Fruit fly (Drosophila melanogaster) whole organism, embryonic: ENCODE data around the gene Hel25E.

Experiments
- ATbp ChIP-seq: fragments of 200-800 bp; sonication (Bioruptor generic); optimal IDR thresholded peaks from 2 replicates; lab custom pipeline; 2017; ENCODE audit warnings: missing biosample characterization, mild to moderate bottlenecking, missing genetic modification characterization, missing genetic modification reagents
- Adf1 ChIP-seq: fragments of 200-800 bp; sonication (Bioruptor generic); IDR thresholded peaks from 2 replicates; pipeline ENCODE4 v1.3.6; 2022; ENCODE audit warnings: missing biosample characterization, missing genetic modification characterization
- Aef1 ChIP-seq: fragments of 200-800 bp; sonication (Bioruptor generic); IDR thresholded peaks from 3 replicates; pipeline ENCODE4 v1.3.6; 2022; ENCODE audit warnings: missing biosample characterization, missing genetic modification characterization
- Atf-2 ChIP-seq: fragments of 200-800 bp; sonication (Bioruptor generic); optimal IDR thresholded peaks from 2 replicates; lab custom pipeline; 2016; ENCODE audit warnings: missing biosample characterization, missing genetic modification characterization
- CG11093 ChIP-seq: fragments of 200-800 bp; sonication (Bioruptor generic); IDR thresholded peaks from 3 replicates; pipeline ENCODE4 v1.3.6; 2022; ENCODE audit warnings: missing biosample characterization, missing genetic modification characterization
- CG12104 ChIP-seq: fragments of 200-800 bp; sonication (Bioruptor generic); optimal IDR thresholded peaks from 3 replicates; lab custom pipeline; 2016; ENCODE audit warnings: missing biosample characterization, missing genetic modification characterization
- CG12219 ChIP-seq: fragments of 200-800 bp; sonication (Bioruptor generic); optimal IDR thresholded peaks from 3 replicates; lab custom pipeline; 2018; ENCODE audit warnings: missing biosample characterization, mild to moderate bottlenecking, missing genetic modification characterization
- CG12236 ChIP-seq: fragments of 200-800 bp; sonication (Bioruptor generic); optimal IDR thresholded peaks from 2 replicates; lab custom pipeline; 2016; ENCODE audit warnings: missing biosample characterization, missing genetic modification characterization
- CG12744 ChIP-seq: fragments of 200-800 bp; sonication (Bioruptor generic); optimal IDR thresholded peaks from 2 replicates; lab custom pipeline; 2016; ENCODE audit warnings: missing biosample characterization, missing genetic modification characterization
- CG14965 ChIP-seq: fragments of 200-800 bp; sonication (Bioruptor generic); optimal IDR thresholded peaks from 2 replicates; lab custom pipeline; 2016; ENCODE audit warnings: missing biosample characterization, missing genetic modification characterization, borderline replicate concordance
- CG15479 ChIP-seq: fragments of 200-800 bp; sonication (Bioruptor generic); optimal IDR thresholded peaks from 3 replicates; lab custom pipeline; 2019; ENCODE audit warnings: missing biosample characterization, mild to moderate bottlenecking, missing genetic modification characterization, moderate library complexity
- CG17359 ChIP-seq: fragments of 200-800 bp; sonication (Bioruptor generic); optimal IDR thresholded peaks from 3 replicates; lab custom pipeline; 2018; ENCODE audit warnings: missing biosample characterization, mild to moderate bottlenecking, missing genetic modification characterization, moderate library complexity
- CG30431 ChIP-seq: fragments of 200-800 bp; sonication (Bioruptor generic); optimal IDR thresholded peaks from 2 replicates; lab custom pipeline; 2017; ENCODE audit warnings: missing biosample characterization, missing genetic modification characterization
- CG4328 ChIP-seq: fragments of 200-800 bp; sonication (Bioruptor generic); optimal IDR thresholded peaks from 3 replicates; lab custom pipeline; 2017; ENCODE audit warnings: missing biosample characterization, missing genetic modification reagents, missing genetic modification characterization
- CG4707 ChIP-seq: fragments of 200-800 bp; sonication (Bioruptor generic); optimal IDR thresholded peaks from 2 replicates; lab custom pipeline; 2018; ENCODE audit warnings: missing biosample characterization, mild to moderate bottlenecking, missing genetic modification characterization, moderate library complexity
- CG5953 ChIP-seq: fragments of 200-800 bp; sonication (Bioruptor generic); IDR thresholded peaks from 2 replicates; pipeline ENCODE4 v1.3.6; 2022; ENCODE audit warnings: missing biosample characterization, missing genetic modification characterization
- CG6654 ChIP-seq: fragments of 200-800 bp; sonication (Bioruptor generic); optimal IDR thresholded peaks from 2 replicates; lab custom pipeline; 2017; ENCODE audit warnings: missing biosample characterization, mild to moderate bottlenecking, missing genetic modification characterization
- CG7928 ChIP-seq: fragments of 200-800 bp; sonication (Bioruptor generic); optimal IDR thresholded peaks from 2 replicates; lab custom pipeline; 2017; ENCODE audit warnings: missing biosample characterization, mild to moderate bottlenecking, missing genetic modification characterization
- CG9437 ChIP-seq: fragments of 200-800 bp; sonication (Bioruptor generic); optimal IDR thresholded peaks from 2 replicates; lab custom pipeline; 2018; ENCODE audit warnings: missing biosample characterization, mild to moderate bottlenecking, missing genetic modification characterization
- CG9876 ChIP-seq: fragments of 200-800 bp; sonication (Bioruptor generic); optimal IDR thresholded peaks from 2 replicates; lab custom pipeline; 2016; ENCODE audit warnings: missing biosample characterization, missing genetic modification characterization
- CTCF ChIP-seq: fragments of 200-800 bp; sonication (Bioruptor generic); optimal IDR thresholded peaks from 2 replicates; lab custom pipeline; 2017; ENCODE audit warnings: missing biosample characterization, mild to moderate bottlenecking, missing genetic modification characterization, moderate library complexity
- CkIIα-i1 ChIP-seq: fragments of 200-800 bp; sonication (Bioruptor generic); IDR thresholded peaks from 2 replicates; pipeline ENCODE4 v1.3.6; 2022; ENCODE audit warnings: missing biosample characterization, missing genetic modification characterization
- Dref ChIP-seq: fragments of 200-800 bp; sonication (Bioruptor generic); IDR thresholded peaks from 2 replicates; pipeline ENCODE4 v1.3.6; 2022; ENCODE audit warnings: missing biosample characterization, missing genetic modification characterization
- Elba2 ChIP-seq: fragments of 200-800 bp; sonication (Bioruptor generic); optimal IDR thresholded peaks from 3 replicates; lab custom pipeline; 2016; ENCODE audit warnings: missing biosample characterization, missing genetic modification characterization
- Fer3 ChIP-seq: fragments of 200-800 bp; sonication (Bioruptor generic); optimal IDR thresholded peaks from 2 replicates; lab custom pipeline; 2018; ENCODE audit warnings: missing biosample characterization, mild to moderate bottlenecking, missing genetic modification characterization, moderate library complexity
- HmgD ChIP-seq: fragments of 200-800 bp; sonication (Bioruptor generic); optimal IDR thresholded peaks from 3 replicates; lab custom pipeline; 2016; ENCODE audit warnings: missing biosample characterization, missing genetic modification characterization
- Hr78 ChIP-seq, 2 experiments: fragments of 200-800 bp in 1 of 2; fragments of >200 bp in 1 of 2; sonication (Bioruptor generic) in 1 of 2; optimal IDR thresholded peaks; 2 replicates each; lab custom pipeline; 2017 to 2019; ENCODE audit warnings: missing biosample characterization in 2 of 2, missing genetic modification characterization in 2 of 2, mild to moderate bottlenecking in 1 of 2, moderate library complexity in 1 of 2
- Meics ChIP-seq: fragments of 200-800 bp; sonication (Bioruptor generic); optimal IDR thresholded peaks from 2 replicates; lab custom pipeline; 2017; ENCODE audit warnings: missing biosample characterization, mild to moderate bottlenecking, missing genetic modification characterization
- Nf-YA ChIP-seq: fragments of 200-800 bp; sonication (Bioruptor generic); IDR thresholded peaks from 2 replicates; pipeline ENCODE4 v1.3.6; 2022; ENCODE audit warnings: missing biosample characterization, missing genetic modification characterization
- Sry-δ ChIP-seq: fragments of 200-800 bp; sonication (Bioruptor generic); optimal IDR thresholded peaks from 2 replicates; lab custom pipeline; 2016; ENCODE audit warnings: missing biosample characterization, missing genetic modification characterization
- Xrp1 ChIP-seq: fragments of 200-800 bp; sonication (Bioruptor generic); IDR thresholded peaks from 2 replicates; pipeline ENCODE4 v1.3.6; 2022; ENCODE audit warnings: missing biosample characterization, missing genetic modification characterization
- br ChIP-seq: fragments of >200 bp; optimal IDR thresholded peaks from 2 replicates; lab custom pipeline; 2017
- bsh ChIP-seq, 2 experiments: fragments of 200-800 bp; sonication (Bioruptor generic); optimal IDR thresholded peaks; 2 replicates each; lab custom pipeline; 2017 to 2018; ENCODE audit warnings: mild to moderate bottlenecking in 2 of 2, missing biosample characterization in 2 of 2, missing genetic modification characterization in 2 of 2, moderate library complexity in 1 of 2
- ci ChIP-seq: fragments of 200-800 bp; sonication (Bioruptor generic); IDR thresholded peaks from 3 replicates; pipeline ENCODE4 v1.3.6; 2022; ENCODE audit warnings: missing biosample characterization, missing genetic modification characterization
- da ChIP-seq: fragments of 200-800 bp; sonication (Bioruptor generic); optimal IDR thresholded peaks from 2 replicates; lab custom pipeline; 2016; ENCODE audit warnings: missing biosample characterization, missing genetic modification characterization
- en ChIP-seq: fragments of 200-800 bp; sonication (Bioruptor generic); optimal IDR thresholded peaks from 2 replicates; lab custom pipeline; 2016; ENCODE audit warnings: missing biosample characterization, missing genetic modification characterization
- ewg ChIP-seq: fragments of 200-800 bp; sonication (Bioruptor generic); optimal IDR thresholded peaks from 3 replicates; lab custom pipeline; 2017; ENCODE audit warnings: mild to moderate bottlenecking, missing biosample characterization, missing genetic modification reagents, missing genetic modification characterization
- exex ChIP-seq: fragments of 200-800 bp; sonication (Bioruptor generic); optimal IDR thresholded peaks from 4 replicates; lab custom pipeline; 2018; ENCODE audit warnings: missing biosample characterization, mild to moderate bottlenecking, missing genetic modification characterization, moderate library complexity
- gfzf ChIP-seq: fragments of 200-800 bp; sonication (Bioruptor generic); optimal IDR thresholded peaks from 2 replicates; lab custom pipeline; 2016; ENCODE audit warnings: missing biosample characterization, mild to moderate bottlenecking, missing genetic modification characterization, moderate library complexity
- ham ChIP-seq: fragments of 200-800 bp; sonication (Bioruptor generic); IDR thresholded peaks from 2 replicates; pipeline ENCODE4 v1.3.6; 2022; ENCODE audit warnings: missing biosample characterization, missing genetic modification characterization
- inv ChIP-seq: fragments of 200-800 bp; sonication (Bioruptor generic); IDR thresholded peaks from 2 replicates; pipeline ENCODE4 v1.3.6; 2022; ENCODE audit warnings: missing biosample characterization, missing genetic modification characterization; ENCODE audit not compliant: partially characterized antibody
- kay ChIP-seq: fragments of 200-800 bp; sonication (Bioruptor generic); optimal IDR thresholded peaks from 2 replicates; lab custom pipeline; 2016; ENCODE audit warnings: missing biosample characterization, missing genetic modification characterization
- lov ChIP-seq, 2 experiments: fragments of 200-800 bp in 1 of 2; fragments of >200 bp in 1 of 2; sonication (Bioruptor generic) in 1 of 2; IDR thresholded peaks in 1 of 2; optimal IDR thresholded peaks in 1 of 2; 2 replicates in 1 of 2; 3 replicates in 1 of 2; pipeline versions ENCODE4 v1.3.6 to Lab custom; 2017 to 2022; ENCODE audit warnings: missing biosample characterization in 1 of 2, missing genetic modification characterization in 1 of 2
- nerfin-1 ChIP-seq: fragments of 200-800 bp; sonication (Bioruptor generic); optimal IDR thresholded peaks from 3 replicates; lab custom pipeline; 2019; ENCODE audit warnings: missing biosample characterization, mild to moderate bottlenecking, missing genetic modification characterization, moderate library complexity
- salm ChIP-seq: fragments of 200-800 bp; sonication (Bioruptor generic); optimal IDR thresholded peaks from 2 replicates; lab custom pipeline; 2018; ENCODE audit warnings: missing biosample characterization, mild to moderate bottlenecking, missing genetic modification characterization
- tap ChIP-seq: fragments of 200-800 bp; optimal IDR thresholded peaks from 3 replicates; lab custom pipeline; 2019; ENCODE audit warnings: missing biosample characterization, mild to moderate bottlenecking, missing genetic modification characterization, moderate library complexity
- wek ChIP-seq: fragments of 200-800 bp; sonication (Bioruptor generic); optimal IDR thresholded peaks from 3 replicates; lab custom pipeline; 2018; ENCODE audit warnings: missing biosample characterization, mild to moderate bottlenecking, missing genetic modification characterization, moderate library complexity
- wor ChIP-seq: fragments of 200-800 bp; sonication (Bioruptor generic); IDR thresholded peaks from 2 replicates; pipeline ENCODE4 v1.3.6; 2022; ENCODE audit warnings: missing biosample characterization, missing genetic modification characterization
- zfh2 ChIP-seq: fragments of 200-800 bp; sonication (Bioruptor generic); optimal IDR thresholded peaks from 2 replicates; lab custom pipeline; 2016; ENCODE audit warnings: missing biosample characterization, missing genetic modification characterization

Gene Hel25E

DNA sequence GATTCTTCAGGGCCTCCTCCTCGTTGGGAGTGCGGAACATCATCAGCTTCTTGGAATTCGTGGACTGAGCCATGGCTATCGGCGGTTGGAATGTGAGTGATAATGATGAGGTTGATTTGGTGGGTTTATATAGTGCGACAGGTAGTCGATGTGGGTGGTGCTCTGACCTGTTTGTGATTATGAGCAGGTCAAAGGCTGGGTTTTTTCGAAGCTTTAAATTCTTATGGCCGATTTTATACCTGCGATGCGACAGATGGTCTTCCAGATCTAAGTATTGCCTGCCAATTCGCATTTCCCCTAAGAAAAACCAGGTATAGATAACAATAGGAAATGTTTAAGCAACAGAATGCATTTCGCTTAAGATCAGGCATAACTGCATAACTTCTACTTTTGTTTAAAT lies 8.6 kb upstream of the Hel25E start, which contains the start of gene CG14014:
Gene CG14014 (minus strand): TSS at position 101 of the 400 bp plus-strand sequence.
- no peak for TF ChIP-seq da (GFP tag; lab: Kevin White, UChicago)
- no peak for TF ChIP-seq CG4707 (GFP tag; lab: Kevin White, UChicago)
- TF ChIP-seq CG12104: no peak
- TF ChIP-seq CG15479 (GFP tag; lab: Kevin White, UChicago): peak; percentile 34
- no peak for TF ChIP-seq ewg (GFP tag; lab: Kevin White, UChicago)
- peak; percentile 83 for TF ChIP-seq Elba2 (GFP tag; lab: Kevin White, UChicago)
- TF ChIP-seq gfzf (GFP tag; lab: Kevin White, UChicago): no peak
- no peak for TF ChIP-seq wor (GFP tag; lab: Robert Waterston, UW)
- TF ChIP-seq Meics (GFP tag; lab: Kevin White, UChicago): no peak
- no peak for TF ChIP-seq ATbp (GFP tag; lab: Kevin White, UChicago)
- no peak for TF ChIP-seq CG12744 (GFP tag; lab: Kevin White, UChicago)

DNA sequence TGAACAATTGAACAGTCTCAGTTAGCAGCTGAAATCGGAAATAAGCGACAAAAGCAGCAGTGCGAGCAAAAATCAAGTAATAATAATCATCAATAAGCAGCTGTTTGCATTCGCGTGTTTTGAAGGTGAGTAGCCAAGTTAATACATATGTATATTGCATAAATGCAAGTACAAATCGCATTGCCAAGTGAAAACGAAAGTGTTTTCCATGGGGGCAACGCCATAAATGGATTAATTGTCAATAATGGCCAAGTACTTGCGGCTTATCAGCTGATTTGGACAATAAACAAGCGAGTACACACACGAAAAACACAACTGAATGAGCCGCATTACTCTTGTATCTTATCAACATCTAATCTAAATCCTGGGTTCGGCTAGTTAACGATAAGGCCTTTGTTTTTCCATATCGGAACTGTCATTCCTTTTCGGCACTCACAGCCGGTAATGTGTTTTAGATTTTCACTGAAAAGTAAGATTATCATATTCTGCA lies 5.2 kb upstream of the Hel25E start:
- TF ChIP-seq kay (GFP tag; lab: Kevin White, UChicago) (no peak), Nf-YA (GFP tag; lab: Robert Waterston, UW) (no peak), Atf-2 (GFP tag; lab: Kevin White, UChicago) (no peak), Adf1 (GFP tag; lab: Robert Waterston, UW) (no peak), br (no peak), CG5953 (GFP tag; lab: Robert Waterston, UW) (no peak), CG9437 (GFP tag; lab: Kevin White, UChicago) (no peak), Sry-δ (no peak), CG6654 (no peak), Fer3 (tag; lab: Kevin White, UChicago) (peak; percentile 3), Aef1 (GFP tag; lab: Robert Waterston, UW) (no peak), CTCF (GFP tag; lab: Kevin White, UChicago) (peak; percentile 2), CG12236 (GFP tag; lab: Kevin White, UChicago) (no peak), Xrp1 (GFP tag; lab: Robert Waterston, UW) (no peak), exex (tag; lab: Kevin White, UChicago) (peak; percentile 93), CG9876 (GFP tag; lab: Kevin White, UChicago) (no peak), CG4328 (peak; percentile 9), zfh2 (GFP tag; lab: Kevin White, UChicago) (no peak), ATbp (GFP tag; lab: Kevin White, UChicago) (peak; percentile 30), CG17359 (peak; percentile 29), ci (GFP tag; lab: Robert Waterston, UW) (peak; percentile 43; the same call in 1 of the 3 replicates), CG12219 (peak; percentile 39), CG7928 (GFP tag; lab: Kevin White, UChicago) (no peak), gfzf (GFP tag; lab: Kevin White, UChicago) (no peak), inv (no peak), nerfin-1 (tag; lab: Kevin White, UChicago) (peak; percentile 33), ham (GFP tag; lab: Robert Waterston, UW) (no peak), CG11093 (GFP tag; lab: Robert Waterston, UW) (no peak), wek (GFP tag; lab: Kevin White, UChicago) (peak; percentile 34), Dref (no peak), CkIIα-i1 (GFP tag; lab: Robert Waterston, UW) (no peak), lov (optimal IDR thresholded peaks at IDR 0.05; lab: Kevin White, UChicago) (no peak), lov (GFP tag; IDR thresholded peaks at IDR 0.05; lab: Robert Waterston, UW) (peak; percentile 23; the same call in 1 of the 3 replicates), CG14965 (GFP tag; lab: Kevin White, UChicago) (no peak), Hr78 (GFP tag; optimal IDR thresholded peaks at IDR 0.05; lab: Kevin White, UChicago) (peak in 1 of 2 experiments; percentile 22), tap (tag; lab: Kevin White, UChicago) (no peak), CG30431 (no peak), HmgD (no peak), bsh (GFP tag; optimal IDR thresholded peaks at IDR 0.05; lab: Kevin White, UChicago) (no peak), en (GFP tag; lab: Kevin White, UChicago) (no peak), salm (tag; lab: Kevin White, UChicago) (peak; percentile 30)
